Worm (Caenorhabditis elegans) whole organism, mixed stage, embryonic: ENCODE results near the gene gly-3.

Experiments used
- elt-1 ChIP-seq: sonication (generic microtip); optimal IDR thresholded peaks from 2 replicates; lab custom pipeline; 2017; ENCODE audit warnings: missing genetic modification characterization, mild to moderate bottlenecking, missing compliant biosample characterization, antibody characterized with exemption, moderate library complexity, borderline replicate concordance; ENCODE audit not compliant: insufficient read depth
- ham-2 ChIP-seq: fragments of 200-800 bp; sonication (Bioruptor generic); optimal IDR thresholded peaks from 2 replicates; lab custom pipeline; 2018; ENCODE audit warnings: mild to moderate bottlenecking, missing genetic modification characterization, missing compliant biosample characterization
- mab-5 ChIP-seq: fragments of 150-350 bp; optimal IDR thresholded peaks from 2 replicates; lab custom pipeline; 2014; ENCODE audit warnings: missing biosample characterization, missing genetic modification characterization
- mep-1 ChIP-seq: fragments of 150-350 bp; optimal IDR thresholded peaks from 2 replicates; lab custom pipeline; 2017; ENCODE audit warnings: missing biosample characterization, missing genetic modification reagents, missing genetic modification characterization, inconsistent platforms
- nhr-76 ChIP-seq: sonication (generic microtip); optimal IDR thresholded peaks from 2 replicates; lab custom pipeline; 2017; ENCODE audit warnings: missing biosample characterization, missing genetic modification characterization
- sptf-1 ChIP-seq: sonication (generic microtip); optimal IDR thresholded peaks from 2 replicates; lab custom pipeline; 2017; ENCODE audit warnings: mild to moderate bottlenecking, missing genetic modification characterization, moderate library complexity, missing compliant biosample characterization
- unc-39 ChIP-seq: fragments of 150-350 bp; optimal IDR thresholded peaks from 2 replicates; lab custom pipeline; 2014; ENCODE audit warnings: missing biosample characterization, missing genetic modification characterization
- unc-62 ChIP-seq: fragments of 150-350 bp; optimal IDR thresholded peaks from 2 replicates; lab custom pipeline; 2014; ENCODE audit warnings: missing biosample characterization, missing genetic modification reagents, missing genetic modification characterization

DNA sequence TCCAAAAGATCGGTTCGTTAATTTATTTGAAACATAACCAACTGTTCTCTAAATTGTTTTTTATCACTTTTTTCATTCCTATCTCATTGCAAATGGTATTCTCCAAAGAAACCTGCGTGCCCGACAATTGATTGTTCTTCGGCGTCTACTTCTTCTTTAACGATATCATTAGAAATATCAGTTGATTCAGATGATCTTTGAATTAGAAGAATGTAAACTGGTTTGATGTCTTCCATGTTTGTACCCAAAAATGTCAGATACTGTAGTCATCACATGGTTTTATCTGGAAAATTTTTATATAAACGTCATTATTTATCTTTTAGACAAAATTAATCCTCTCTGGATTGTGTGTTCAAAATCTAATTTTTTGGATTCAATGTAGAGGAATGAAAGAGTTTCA lies 19.8 kb downstream of the gly-3 start:
- TF ChIP-seq unc-62 (GFP tag; lab: Kevin White, UChicago): no peak
- no peak for TF ChIP-seq unc-39
- no peak for TF ChIP-seq elt-1 (tag; lab: Kevin White, UChicago)
- no peak for TF ChIP-seq sptf-1 (tag; lab: Kevin White, UChicago)
- TF ChIP-seq ham-2 (GFP tag; lab: Kevin White, UChicago): no peak
- TF ChIP-seq mab-5 (tag; lab: Kevin White, UChicago): no peak
- TF ChIP-seq mep-1: no peak
- TF ChIP-seq nhr-76 (tag; lab: Kevin White, UChicago): no peak
